Worm (Caenorhabditis elegans): ENCODE data around the gene ccch-5.
"Not testable (repeated sequence)": the region's sequence is repeated elsewhere in the genome, so short reads cannot be mapped to it uniquely, and the experiment has no call there.

The ccch-5 gene

DNA sequence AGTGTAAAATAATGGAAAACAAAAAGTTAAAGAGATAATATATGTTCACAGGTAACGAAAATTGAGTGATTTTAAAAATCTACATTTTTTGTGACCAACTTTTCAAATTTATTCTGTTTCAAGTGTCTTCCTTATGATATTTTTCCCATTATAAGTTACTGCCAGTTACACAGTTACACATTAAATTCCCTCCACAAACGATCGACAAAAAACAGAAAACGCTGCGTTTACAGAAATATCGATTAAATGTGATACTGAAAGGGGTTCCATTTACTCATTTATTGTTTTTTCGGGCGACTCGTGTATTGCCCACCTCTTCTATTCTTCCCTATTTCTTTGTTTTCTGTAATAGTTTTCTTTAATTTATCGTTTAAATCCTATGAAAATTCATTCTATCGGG lies 17.6 kb downstream of the ccch-5 start, which contains the start of gene Y57G11C.1144:
Y57G11C.1144 (plus strand) TSS at position 301 of the 400 bp plus-strand sequence.
- no peak for TF ChIP-seq unc-62 (GFP tag; optimal IDR thresholded peaks at IDR 0.05)

DNA sequence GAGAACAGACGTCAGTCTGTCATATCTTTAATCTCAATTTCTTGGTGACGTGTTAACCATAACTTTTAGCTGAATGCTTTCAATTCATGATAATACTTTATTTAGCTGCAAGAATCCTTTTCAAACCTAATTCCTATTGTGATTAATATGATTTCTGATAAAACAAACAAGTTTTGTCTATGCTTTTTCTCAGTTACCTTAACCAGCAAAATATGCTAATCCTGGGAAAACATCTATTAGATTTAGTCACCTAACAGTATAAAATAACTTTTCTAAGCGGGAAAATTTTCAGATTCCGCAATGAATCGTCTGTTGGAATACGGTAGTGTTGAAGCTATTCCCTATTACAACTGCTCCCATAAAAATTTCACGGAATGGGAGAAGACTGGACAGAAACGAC lies 19.2 kb downstream of the ccch-5 start, which contains the start of gene Y57G11C.30:
Y57G11C.30 (plus strand) TSS at position 301 of the 400 bp plus-strand sequence.
- not testable (repeated sequence) for TF ChIP-seq unc-62 (GFP tag; optimal IDR thresholded peaks at IDR 0.05)

DNA sequence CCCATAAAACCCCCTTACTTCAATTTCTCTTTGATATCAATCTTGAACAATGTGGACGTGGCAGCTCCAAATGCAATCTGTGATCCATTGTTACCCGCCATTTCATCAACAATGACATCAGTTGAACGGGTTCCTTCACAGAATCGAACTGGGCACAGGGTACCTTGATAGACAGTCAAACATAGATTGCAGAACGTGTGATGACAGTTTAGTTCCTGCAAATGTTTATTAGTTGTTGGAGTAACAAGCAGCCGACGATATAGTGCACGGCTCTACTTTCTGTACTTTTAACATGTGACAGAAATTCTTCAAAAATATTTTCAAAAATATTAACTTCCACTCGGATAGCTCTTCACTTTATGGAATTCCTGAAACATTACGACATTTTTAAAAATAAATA lies 24.8 kb downstream of the ccch-5 start, which contains the start of gene Y57G11C.48:
Y57G11C.48 (minus strand) TSS at position 101 of the 400 bp plus-strand sequence.
- no peak for TF ChIP-seq unc-62 (GFP tag; optimal IDR thresholded peaks at IDR 0.05)

DNA sequence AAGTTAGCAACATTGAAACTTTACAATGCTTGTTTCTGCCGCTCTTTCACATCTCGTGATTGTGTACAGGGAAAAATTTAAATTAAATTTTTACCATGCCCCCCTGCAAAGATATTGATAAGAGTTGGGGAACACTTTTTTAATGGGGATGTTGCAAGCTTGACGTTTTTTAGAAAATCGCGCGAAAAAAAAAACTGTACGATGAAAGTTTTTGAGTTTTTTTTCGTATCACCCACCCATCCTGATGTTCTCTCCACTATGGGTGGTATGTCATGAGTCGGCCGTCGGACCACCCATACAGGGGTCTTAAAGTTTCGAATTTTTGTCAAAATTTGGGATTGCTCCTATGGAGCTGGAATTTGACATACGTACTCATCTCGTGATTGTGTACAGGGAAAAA lies 29.6 kb downstream of the ccch-5 start:
- no peak for TF ChIP-seq unc-62 (GFP tag; optimal IDR thresholded peaks at IDR 0.05)

DNA sequence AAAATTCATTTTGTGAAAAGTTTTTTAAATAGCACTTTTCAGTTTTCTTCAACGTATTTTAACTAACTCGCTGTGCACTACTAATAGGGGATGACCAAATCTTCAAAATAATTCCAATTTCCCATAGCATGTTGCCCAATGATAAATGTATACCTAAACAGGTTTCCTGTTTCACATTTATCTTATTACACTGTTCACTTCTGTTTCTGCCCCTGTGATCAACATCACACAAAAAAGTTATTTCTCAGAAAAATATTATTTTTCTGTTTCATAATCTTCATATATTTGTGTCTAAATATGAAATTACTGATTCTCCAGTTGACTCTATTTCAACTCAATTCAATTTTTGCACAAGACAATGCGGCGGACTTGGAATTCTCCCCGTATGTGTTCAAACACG lies 31.1 kb downstream of the ccch-5 start, which contains the start of gene Y41E3.22:
Y41E3.22 (plus strand) TSS at position 243 of the 400 bp plus-strand sequence.
- TF ChIP-seq unc-62 (GFP tag; optimal IDR thresholded peaks at IDR 0.05), result no peak

DNA sequence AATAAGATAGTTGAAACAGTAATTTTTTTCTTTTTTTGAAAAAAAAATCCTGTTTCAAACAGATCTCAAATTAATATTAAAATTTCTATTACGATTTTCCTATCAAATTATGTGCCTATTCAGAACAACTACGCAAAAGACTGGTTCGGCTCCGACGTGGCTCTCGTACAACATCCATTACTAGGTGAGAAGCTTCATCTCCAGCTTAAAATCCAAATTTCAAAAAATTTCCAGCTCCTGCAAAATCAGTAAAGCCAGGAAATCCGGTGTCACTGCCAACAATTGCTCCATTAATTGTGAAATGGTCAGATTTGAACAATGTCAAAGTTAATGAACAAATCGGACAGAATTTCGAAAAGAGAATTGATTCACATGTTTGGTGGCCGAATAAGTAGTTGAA lies 34.4 kb downstream of the ccch-5 start:
- TF ChIP-seq unc-62 (GFP tag; optimal IDR thresholded peaks at IDR 0.05), result no peak

DNA sequence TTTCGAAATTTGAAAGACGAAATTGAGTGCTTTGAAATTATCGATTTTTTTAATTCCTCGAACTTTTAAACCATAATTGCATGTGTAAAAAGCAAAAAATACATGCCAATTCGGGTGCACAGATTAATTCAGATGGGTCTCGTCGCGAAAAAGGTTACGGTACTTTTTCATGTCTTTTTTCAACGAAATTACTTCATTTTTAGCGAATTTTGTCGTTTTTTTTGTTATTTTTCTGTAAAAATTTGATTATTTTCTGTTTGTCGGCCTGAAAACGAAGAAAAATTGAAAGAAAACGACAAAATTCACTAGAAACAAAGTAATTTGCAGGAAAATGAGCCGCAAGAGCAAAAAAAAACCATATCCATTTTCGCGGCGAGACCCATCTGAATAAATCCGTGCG lies 35.4 kb downstream of the ccch-5 start:
- TF ChIP-seq unc-62 (GFP tag; optimal IDR thresholded peaks at IDR 0.05), result no peak

DNA sequence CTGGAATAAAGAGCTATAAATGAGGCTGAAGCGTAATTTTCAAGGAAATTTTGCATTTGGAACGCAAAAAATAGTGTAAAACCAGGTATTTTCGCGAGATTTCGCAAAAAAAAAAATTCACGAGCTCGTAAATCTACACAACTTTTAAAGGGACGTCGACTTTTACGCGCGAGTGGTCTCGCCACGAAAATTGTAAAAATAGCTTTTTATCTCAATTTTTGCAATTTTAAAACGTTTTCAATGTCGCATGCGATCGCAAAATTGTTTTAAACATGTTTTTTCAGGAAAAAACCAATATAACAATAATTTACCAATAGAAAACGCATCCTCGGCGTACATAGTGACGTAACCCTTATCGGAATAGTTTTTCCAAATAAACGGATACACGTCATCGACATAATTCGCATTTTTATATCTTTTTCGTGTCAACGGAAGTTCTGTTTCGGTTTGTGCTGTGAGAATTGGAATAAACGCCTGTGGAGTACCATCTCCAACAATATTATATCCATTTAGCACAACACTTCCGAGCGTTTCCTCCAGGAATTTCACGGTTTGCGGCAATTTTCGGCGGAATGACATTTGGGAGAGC lies 37.4 kb downstream of the ccch-5 start:
- TF ChIP-seq unc-62 (GFP tag; optimal IDR thresholded peaks at IDR 0.05), result no peak

DNA sequence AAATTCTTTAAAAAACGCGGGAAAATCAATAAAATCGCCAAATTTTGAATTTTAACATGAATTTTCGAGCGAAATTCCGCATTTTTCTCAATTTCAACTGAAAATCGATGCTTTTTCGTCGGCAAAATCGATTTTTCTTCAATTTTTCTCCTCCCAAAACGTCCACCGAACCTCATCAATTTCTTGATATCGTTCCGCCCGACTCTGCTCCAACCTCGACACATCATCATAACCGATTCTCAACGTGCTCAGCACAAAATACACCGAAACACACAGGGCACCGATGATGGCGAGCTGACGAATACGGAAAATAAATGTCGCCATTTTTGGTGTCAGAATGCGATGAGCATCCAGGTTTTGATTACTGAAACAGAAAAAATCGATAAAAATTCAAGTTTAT lies 39.1 kb downstream of the ccch-5 start, which contains the start of gene Y41E3.1:
Y41E3.1 (minus strand) TSS at position 324 of the 400 bp plus-strand sequence.
- no peak for TF ChIP-seq unc-62 (GFP tag; optimal IDR thresholded peaks at IDR 0.05)

DNA sequence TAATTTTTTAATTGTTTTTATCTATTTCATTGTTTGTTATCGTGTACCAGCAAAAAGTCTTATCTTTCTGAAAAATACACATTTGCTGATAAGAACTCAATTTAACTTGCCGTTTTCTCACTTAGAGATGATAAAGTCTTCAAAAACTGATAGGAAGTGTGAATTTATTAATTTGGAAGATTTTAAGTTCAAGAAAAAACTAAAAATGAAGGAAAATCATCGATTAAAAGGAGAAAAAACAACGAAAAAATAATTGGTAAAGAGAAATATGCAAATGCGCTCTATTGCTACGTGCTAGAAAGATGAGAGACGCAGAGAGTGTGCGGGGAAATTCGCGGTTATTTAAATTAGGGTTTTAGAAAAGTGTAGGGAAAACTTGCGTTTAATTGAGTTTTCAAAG lies 40.0 kb downstream of the ccch-5 start:
- TF ChIP-seq unc-62 (GFP tag; optimal IDR thresholded peaks at IDR 0.05), result no peak

DNA sequence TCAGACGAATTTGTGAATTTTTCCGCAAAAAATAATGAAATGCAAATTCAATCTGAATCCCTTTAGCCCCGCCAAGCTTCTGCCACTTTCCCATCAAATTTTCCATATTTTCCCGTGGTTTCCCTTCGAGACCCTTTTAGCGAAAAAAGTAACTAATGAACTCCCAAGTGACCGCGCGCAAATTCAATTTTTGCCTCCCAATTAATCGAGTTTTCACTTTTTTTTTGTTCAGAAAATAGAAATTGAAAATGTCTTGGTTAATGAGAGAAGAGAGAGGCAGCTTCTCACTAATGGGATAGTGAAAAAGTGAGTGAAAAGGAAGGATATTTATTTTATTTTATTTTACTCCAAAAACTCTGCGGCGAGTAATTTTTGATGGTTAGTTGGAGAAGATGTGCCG lies 40.7 kb downstream of the ccch-5 start:
- TF ChIP-seq unc-62 (GFP tag; optimal IDR thresholded peaks at IDR 0.05), result no peak
